Fruit fly (Drosophila melanogaster) whole organism, embryonic: ENCODE data around the gene Nup98-96.
A peak's percentile ranks its signal among the peaks of the same experiment; 100 is the strongest.

Experiments used
- Aef1 ChIP-seq: fragments of 200-800 bp; sonication (Bioruptor generic); IDR thresholded peaks from 3 replicates; pipeline ENCODE4 v1.3.6; 2022; ENCODE audit warnings: missing biosample characterization, missing genetic modification characterization
- Atf6 ChIP-seq: fragments of 200-800 bp; sonication (Bioruptor generic); IDR thresholded peaks from 2 replicates; pipeline ENCODE4 v1.3.6; 2022; ENCODE audit warnings: missing biosample characterization, missing genetic modification characterization
- B-H2 ChIP-seq: fragments of 200-800 bp; sonication (Bioruptor generic); optimal IDR thresholded peaks from 2 replicates; lab custom pipeline; 2018; ENCODE audit warnings: missing biosample characterization, mild to moderate bottlenecking, missing genetic modification characterization
- C15 ChIP-seq: fragments of 200-800 bp; sonication (Bioruptor generic); IDR thresholded peaks from 3 replicates; pipeline ENCODE4 v1.3.6; 2022; ENCODE audit warnings: missing biosample characterization, missing genetic modification characterization
- CG10462 ChIP-seq: fragments of 200-800 bp; sonication (Bioruptor generic); optimal IDR thresholded peaks from 2 replicates; lab custom pipeline; 2016; ENCODE audit warnings: missing biosample characterization, missing genetic modification characterization
- CG10959 ChIP-seq: fragments of 200-800 bp; sonication (Bioruptor generic); IDR thresholded peaks from 2 replicates; pipeline ENCODE4 v1.3.6; 2022; ENCODE audit warnings: missing biosample characterization, missing genetic modification characterization
- CG13424 ChIP-seq: fragments of 200-800 bp; sonication (Bioruptor generic); optimal IDR thresholded peaks from 2 replicates; lab custom pipeline; 2019; ENCODE audit warnings: missing biosample characterization, mild to moderate bottlenecking, missing genetic modification characterization, moderate library complexity
- CG1529 ChIP-seq: fragments of 200-800 bp; sonication (Bioruptor generic); optimal IDR thresholded peaks from 3 replicates; lab custom pipeline; 2018; ENCODE audit warnings: missing biosample characterization, missing genetic modification characterization
- CG18476 ChIP-seq: fragments of 200-800 bp; sonication (Bioruptor generic); optimal IDR thresholded peaks from 2 replicates; lab custom pipeline; 2016; ENCODE audit warnings: missing biosample characterization, mild to moderate bottlenecking, missing genetic modification characterization
- CG2116 ChIP-seq: fragments of 200-800 bp; sonication (Bioruptor generic); optimal IDR thresholded peaks from 3 replicates; lab custom pipeline; 2018; ENCODE audit warnings: missing biosample characterization, mild to moderate bottlenecking, missing genetic modification characterization
- CG2202 ChIP-seq: fragments of 200-800 bp; sonication (Bioruptor generic); optimal IDR thresholded peaks from 2 replicates; lab custom pipeline; 2018; ENCODE audit warnings: missing biosample characterization, mild to moderate bottlenecking, missing genetic modification characterization
- CG2678 ChIP-seq: fragments of 200-800 bp; sonication (Bioruptor generic); optimal IDR thresholded peaks from 3 replicates; lab custom pipeline; 2019; ENCODE audit warnings: missing biosample characterization, mild to moderate bottlenecking, missing genetic modification characterization, moderate library complexity
- CG2889 ChIP-seq: fragments of 200-800 bp; sonication (Bioruptor generic); IDR thresholded peaks from 3 replicates; pipeline ENCODE4 v1.3.6; 2022; ENCODE audit warnings: missing biosample characterization, missing genetic modification characterization
- CG31441 ChIP-seq: fragments of 200-800 bp; sonication (Bioruptor generic); IDR thresholded peaks from 2 replicates; pipeline ENCODE4 v1.3.6; 2022; ENCODE audit warnings: missing biosample characterization, missing genetic modification characterization
- CG3281 ChIP-seq: fragments of 200-800 bp; sonication (Bioruptor generic); optimal IDR thresholded peaks from 3 replicates; lab custom pipeline; 2017; ENCODE audit warnings: missing biosample characterization, mild to moderate bottlenecking, missing genetic modification characterization
- CG34376 ChIP-seq: fragments of 200-800 bp; sonication (Bioruptor generic); optimal IDR thresholded peaks from 2 replicates; lab custom pipeline; 2018; ENCODE audit warnings: missing biosample characterization, mild to moderate bottlenecking, missing genetic modification characterization
- CG4854 ChIP-seq: fragments of 200-800 bp; sonication (Bioruptor generic); optimal IDR thresholded peaks from 2 replicates; lab custom pipeline; 2016; ENCODE audit warnings: missing biosample characterization, missing genetic modification characterization, inconsistent platforms
- CG7963 ChIP-seq: fragments of 200-800 bp; sonication (Bioruptor generic); IDR thresholded peaks from 3 replicates; pipeline ENCODE4 v1.3.6; 2022; ENCODE audit warnings: missing biosample characterization, missing genetic modification characterization; ENCODE audit not compliant: partially characterized antibody
- CG8281 ChIP-seq: fragments of 200-800 bp; sonication (Bioruptor generic); optimal IDR thresholded peaks from 2 replicates; lab custom pipeline; 2018; ENCODE audit warnings: missing biosample characterization, mild to moderate bottlenecking, missing genetic modification characterization, moderate library complexity
- CG8478 ChIP-seq: fragments of >200 bp; optimal IDR thresholded peaks from 2 replicates; lab custom pipeline; 2018
- CG8765 ChIP-seq: fragments of 200-800 bp; sonication (Bioruptor generic); IDR thresholded peaks from 2 replicates; pipeline ENCODE4 v1.3.6; 2022; ENCODE audit warnings: missing biosample characterization, missing genetic modification characterization
- CG8944 ChIP-seq: fragments of 200-800 bp; sonication (Bioruptor generic); optimal IDR thresholded peaks from 3 replicates; lab custom pipeline; 2016; ENCODE audit warnings: missing biosample characterization, missing genetic modification characterization
- CG9876 ChIP-seq: fragments of 200-800 bp; sonication (Bioruptor generic); optimal IDR thresholded peaks from 2 replicates; lab custom pipeline; 2016; ENCODE audit warnings: missing biosample characterization, missing genetic modification characterization
- Dfd ChIP-seq, 2 experiments: fragments of >200 bp; optimal IDR thresholded peaks; 2 replicates each; lab custom pipeline; 2017; ENCODE audit warnings: missing biosample characterization in 2 of 2, missing genetic modification characterization in 2 of 2
- Dp ChIP-seq: fragments of 200-800 bp; sonication (Bioruptor generic); optimal IDR thresholded peaks from 2 replicates; lab custom pipeline; 2018; ENCODE audit warnings: missing biosample characterization, mild to moderate bottlenecking, missing genetic modification characterization, moderate library complexity
- Elba2 ChIP-seq: fragments of 200-800 bp; sonication (Bioruptor generic); optimal IDR thresholded peaks from 3 replicates; lab custom pipeline; 2016; ENCODE audit warnings: missing biosample characterization, missing genetic modification characterization
- HmgD ChIP-seq: fragments of 200-800 bp; sonication (Bioruptor generic); optimal IDR thresholded peaks from 3 replicates; lab custom pipeline; 2016; ENCODE audit warnings: missing biosample characterization, missing genetic modification characterization
- Hr39 ChIP-seq: fragments of >200 bp; optimal IDR thresholded peaks from 2 replicates; lab custom pipeline; 2017
- Lhr ChIP-seq: fragments of 200-800 bp; sonication (Bioruptor generic); optimal IDR thresholded peaks from 3 replicates; lab custom pipeline; 2017; ENCODE audit warnings: mild to moderate bottlenecking, missing biosample characterization, missing genetic modification reagents, missing genetic modification characterization
- MBD-R2 ChIP-seq: fragments of 200-800 bp; sonication (Bioruptor generic); IDR thresholded peaks from 2 replicates; pipeline ENCODE4 v1.3.6; 2022; ENCODE audit warnings: missing biosample characterization, missing genetic modification characterization
- MESR4 ChIP-seq: fragments of 200-800 bp; sonication (Bioruptor generic); optimal IDR thresholded peaks from 2 replicates; lab custom pipeline; 2018; ENCODE audit warnings: missing biosample characterization, mild to moderate bottlenecking, missing genetic modification characterization, moderate library complexity
- NC2β ChIP-seq: fragments of 200-800 bp; sonication (Bioruptor generic); optimal IDR thresholded peaks from 2 replicates; lab custom pipeline; 2016; ENCODE audit warnings: missing biosample characterization, missing genetic modification characterization
- Nf-YC ChIP-seq: fragments of 200-800 bp; optimal IDR thresholded peaks from 3 replicates; lab custom pipeline; 2019; ENCODE audit warnings: missing biosample characterization, mild to moderate bottlenecking, missing genetic modification characterization, moderate library complexity
- Rfx ChIP-seq: fragments of 200-800 bp; sonication (Bioruptor generic); IDR thresholded peaks from 2 replicates; pipeline ENCODE4 v1.3.6; 2022; ENCODE audit warnings: missing biosample characterization, missing genetic modification characterization
- Side ChIP-seq: fragments of 200-800 bp; sonication (Bioruptor generic); optimal IDR thresholded peaks from 2 replicates; lab custom pipeline; 2016; ENCODE audit warnings: missing biosample characterization, missing genetic modification characterization
- Taf1 ChIP-seq: fragments of 200-800 bp; sonication (Bioruptor generic); IDR thresholded peaks from 2 replicates; pipeline ENCODE4 v1.3.6; 2022; ENCODE audit warnings: missing biosample characterization, missing genetic modification characterization
- ap ChIP-seq: fragments of 200-800 bp; sonication (Bioruptor generic); IDR thresholded peaks from 2 replicates; pipeline ENCODE4 v1.3.6; 2022; ENCODE audit warnings: missing biosample characterization, missing genetic modification characterization
- croc ChIP-seq: fragments of 200-800 bp; sonication (Bioruptor generic); conservative IDR thresholded peaks from 3 replicates; pipeline ENCODE4 v1.3.6; 2022; ENCODE audit warnings: missing biosample characterization, missing genetic modification characterization
- crol ChIP-seq: fragments of 200-800 bp; sonication (Bioruptor generic); IDR thresholded peaks from 2 replicates; pipeline ENCODE4 v1.3.6; 2022; ENCODE audit warnings: missing biosample characterization, missing genetic modification characterization
- dan ChIP-seq: fragments of 200-800 bp; sonication (Bioruptor generic); IDR thresholded peaks from 2 replicates; pipeline ENCODE4 v1.3.6; 2022; ENCODE audit warnings: missing biosample characterization, missing genetic modification characterization
- ftz-f1 ChIP-seq: fragments of 200-800 bp; sonication (Bioruptor generic); optimal IDR thresholded peaks from 2 replicates; lab custom pipeline; 2016; ENCODE audit warnings: missing biosample characterization, missing genetic modification characterization
- grn ChIP-seq: fragments of 200-800 bp; sonication (Bioruptor generic); optimal IDR thresholded peaks from 3 replicates; lab custom pipeline; 2017; ENCODE audit warnings: missing biosample characterization, missing genetic modification characterization
- inv ChIP-seq: fragments of 200-800 bp; sonication (Bioruptor generic); IDR thresholded peaks from 2 replicates; pipeline ENCODE4 v1.3.6; 2022; ENCODE audit warnings: missing biosample characterization, missing genetic modification characterization; ENCODE audit not compliant: partially characterized antibody
- lilli ChIP-seq: fragments of 200-800 bp; sonication (Bioruptor generic); optimal IDR thresholded peaks from 3 replicates; lab custom pipeline; 2016; ENCODE audit warnings: missing biosample characterization, missing genetic modification characterization
- mam ChIP-seq: fragments of 200-800 bp; sonication (Bioruptor generic); optimal IDR thresholded peaks from 3 replicates; lab custom pipeline; 2016; ENCODE audit warnings: missing biosample characterization, missing genetic modification characterization
- nmo ChIP-seq: fragments of 200-800 bp; sonication (Bioruptor generic); optimal IDR thresholded peaks from 2 replicates; lab custom pipeline; 2018; ENCODE audit warnings: missing biosample characterization, mild to moderate bottlenecking, missing genetic modification characterization, moderate library complexity
- pan ChIP-seq, 4 experiments: fragments of >200 bp in 3 of 4; fragments of 200-800 bp in 1 of 4; sonication (Bioruptor generic) in 1 of 4; optimal IDR thresholded peaks in 3 of 4; IDR thresholded peaks in 1 of 4; 2 replicates each; pipeline versions ENCODE4 v1.3.6 to Lab custom; 2017 to 2022; ENCODE audit warnings: missing biosample characterization in 2 of 4, missing genetic modification characterization in 2 of 4, mixed read lengths in 1 of 4
- sisA ChIP-seq: fragments of 200-800 bp; sonication (Bioruptor generic); IDR thresholded peaks from 2 replicates; pipeline ENCODE4 v1.3.6; 2022; ENCODE audit warnings: missing biosample characterization, missing genetic modification characterization
- tgo ChIP-seq: fragments of 200-800 bp; sonication (Bioruptor generic); IDR thresholded peaks from 3 replicates; pipeline ENCODE4 v1.3.6; 2022; ENCODE audit warnings: missing biosample characterization, missing genetic modification characterization
- toy ChIP-seq: fragments of 200-800 bp; sonication (Bioruptor generic); IDR thresholded peaks from 2 replicates; pipeline ENCODE4 v1.3.6; 2022; ENCODE audit warnings: missing biosample characterization, missing genetic modification characterization
- tup ChIP-seq: fragments of 200-800 bp; sonication (Bioruptor generic); optimal IDR thresholded peaks from 2 replicates; lab custom pipeline; 2016; ENCODE audit warnings: missing biosample characterization, mild to moderate bottlenecking, missing genetic modification characterization, moderate library complexity

Nup98-96 gene

DNA sequence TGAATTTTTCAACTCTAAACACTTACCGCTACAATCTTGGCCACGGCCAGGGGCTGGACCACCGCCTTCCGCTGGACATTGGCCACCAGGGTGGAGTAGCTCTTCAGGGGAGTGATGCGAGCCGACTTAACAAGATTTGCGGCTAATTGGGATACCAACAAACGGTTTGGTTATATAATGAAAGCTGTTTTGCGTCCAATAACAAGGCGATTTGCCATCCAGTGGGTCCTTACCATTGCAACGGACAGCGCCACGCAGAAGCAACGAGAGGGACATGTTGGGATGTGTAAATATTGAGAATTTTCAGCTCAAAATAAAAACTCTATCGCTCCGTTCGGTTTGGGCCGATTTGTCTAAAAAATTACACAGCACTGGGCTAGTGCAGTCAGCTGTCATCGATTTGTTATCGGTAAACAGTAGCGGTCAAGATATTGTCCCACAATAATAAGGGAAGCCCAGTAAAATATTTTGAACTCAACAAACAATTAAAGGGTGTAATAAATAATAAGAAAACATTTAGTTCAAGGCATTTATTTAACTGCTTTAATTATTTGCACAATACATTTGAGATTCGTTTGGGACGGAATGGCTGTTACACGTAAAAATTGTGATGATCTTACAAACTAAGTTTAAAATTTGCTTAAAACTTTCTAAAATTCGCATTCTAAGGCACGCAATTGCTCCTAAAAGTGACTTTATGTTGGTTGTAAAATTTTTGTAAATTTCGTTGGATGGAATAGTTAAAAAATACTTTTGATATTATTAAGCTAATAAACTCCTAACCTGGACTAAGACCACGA is 21.0 kb downstream of the Nup98-96 start, which contains the start of gene SdhD (continued):
- TF ChIP-seq CG10959 (GFP tag; lab: Robert Waterston, UW): no peak
- no peak for TF ChIP-seq Taf1 (GFP tag; lab: Robert Waterston, UW)
- TF ChIP-seq CG8281 (tag; lab: Kevin White, UChicago): no peak
- TF ChIP-seq CG1529 (GFP tag; lab: Kevin White, UChicago): no peak
- no peak for TF ChIP-seq tgo
- peak; percentile 61 for TF ChIP-seq B-H2 (GFP tag; lab: Kevin White, UChicago)
- TF ChIP-seq CG8478 (lab: Kevin White, UChicago): no peak
- TF ChIP-seq ap: no peak
- TF ChIP-seq CG34376 (GFP tag; lab: Kevin White, UChicago): no peak
- no peak for TF ChIP-seq CG31441 (GFP tag; lab: Robert Waterston, UW)
- peak; percentile 21 for TF ChIP-seq CG2116
- no peak for TF ChIP-seq dan
- 0 out of 3 replicates have a peak, but pooled peaks have one; percentile 54 for TF ChIP-seq CG7963
- TF ChIP-seq CG2889 (GFP tag; lab: Robert Waterston, UW): no peak
- no peak for TF ChIP-seq inv (GFP tag; lab: Robert Waterston, UW)
- no peak for TF ChIP-seq CG18476 (GFP tag; lab: Kevin White, UChicago)
- no peak for TF ChIP-seq Aef1 (GFP tag; lab: Robert Waterston, UW)
- no peak for TF ChIP-seq tup (GFP tag; lab: Kevin White, UChicago)
- TF ChIP-seq crol (GFP tag; lab: Robert Waterston, UW): no peak
- TF ChIP-seq Lhr (GFP tag; lab: Kevin White, UChicago): no peak
- no peak for TF ChIP-seq Hr39 (lab: Kevin White, UChicago)
- TF ChIP-seq Nf-YC (tag; lab: Kevin White, UChicago): no peak
- TF ChIP-seq lilli (GFP tag; lab: Kevin White, UChicago): peak; percentile 58
- TF ChIP-seq Atf6 (GFP tag; lab: Robert Waterston, UW): peak; percentile 16; the same call in 1 of the 2 replicates
- TF ChIP-seq HmgD (GFP tag; lab: Kevin White, UChicago): no peak
- no peak for TF ChIP-seq CG9876 (GFP tag; lab: Kevin White, UChicago)
- TF ChIP-seq Side (GFP tag; lab: Kevin White, UChicago): no peak
- peak; percentile 29 for TF ChIP-seq Dp (GFP tag; lab: Kevin White, UChicago)
- no peak for TF ChIP-seq Dfd (GFP tag; optimal IDR thresholded peaks at IDR 0.05; lab: Kevin White, UChicago)
- TF ChIP-seq MBD-R2 (GFP tag; lab: Robert Waterston, UW): peak; percentile 93
- TF ChIP-seq CG4854 (GFP tag; lab: Kevin White, UChicago): no peak
- no peak for TF ChIP-seq CG8944 (GFP tag; lab: Kevin White, UChicago)
- TF ChIP-seq CG10462 (GFP tag; lab: Kevin White, UChicago): no peak
- TF ChIP-seq CG8765 (GFP tag; lab: Robert Waterston, UW): no peak
- no peak for TF ChIP-seq pan (optimal IDR thresholded peaks at IDR 0.05; lab: Kevin White, UChicago)
- no peak for TF ChIP-seq pan (GFP tag; optimal IDR thresholded peaks at IDR 0.05 in 1 of 2, IDR thresholded peaks at IDR 0.05 in 1 of 2)
- TF ChIP-seq Elba2 (GFP tag; lab: Kevin White, UChicago): peak; percentile 34
- no peak for TF ChIP-seq ftz-f1 (GFP tag; lab: Kevin White, UChicago)
- TF ChIP-seq nmo: peak; percentile 4
- no peak for TF ChIP-seq croc (GFP tag; lab: Robert Waterston, UW)
- no peak for TF ChIP-seq sisA (GFP tag; lab: Robert Waterston, UW)
- TF ChIP-seq Rfx: peak; percentile 35; the same call in 1 of the 2 replicates
- no peak for TF ChIP-seq CG3281
- TF ChIP-seq NC2β (GFP tag; lab: Kevin White, UChicago): peak; percentile 29
- TF ChIP-seq mam (GFP tag; lab: Kevin White, UChicago): peak; percentile 47
- TF ChIP-seq CG2202: no peak
- TF ChIP-seq CG2678 (tag; lab: Kevin White, UChicago): peak; percentile 28
- TF ChIP-seq toy (GFP tag; lab: Robert Waterston, UW): no peak
- TF ChIP-seq C15 (GFP tag; lab: Robert Waterston, UW): no peak
- TF ChIP-seq grn (GFP tag; lab: Kevin White, UChicago): no peak
- TF ChIP-seq MESR4 (GFP tag; lab: Kevin White, UChicago): peak; percentile 80
- no peak for TF ChIP-seq CG13424 (tag; lab: Kevin White, UChicago)
